Fruit fly (Drosophila melanogaster) whole organism, wandering third instar larva: Measurements from ENCODE around the gene tipE.

Source experiments
- CG9705 ChIP-seq: fragments of 200-800 bp; sonication (Bioruptor generic); optimal IDR thresholded peaks from 2 replicates; lab custom pipeline; 2018; ENCODE audit warnings: missing biosample characterization, mild to moderate bottlenecking, missing genetic modification characterization
- Dfd ChIP-seq: fragments of >200 bp; optimal IDR thresholded peaks from 2 replicates; lab custom pipeline; 2017; ENCODE audit warnings: missing biosample characterization, missing genetic modification characterization
- GATAd ChIP-seq: sonication (Bioruptor generic); optimal IDR thresholded peaks from 2 replicates; lab custom pipeline; 2016; ENCODE audit warnings: missing biosample characterization, missing genetic modification characterization
- OdsH ChIP-seq: fragments of 200-800 bp; sonication (Bioruptor generic); optimal IDR thresholded peaks from 2 replicates; lab custom pipeline; 2016; ENCODE audit warnings: missing biosample characterization, mild to moderate bottlenecking, missing genetic modification characterization
- br ChIP-seq: fragments of 200-800 bp; sonication (Bioruptor generic); optimal IDR thresholded peaks from 2 replicates; lab custom pipeline; 2016; ENCODE audit warnings: missing biosample characterization, missing genetic modification characterization
- brk ChIP-seq: fragments of 200-800 bp; sonication (Bioruptor generic); optimal IDR thresholded peaks from 2 replicates; lab custom pipeline; 2016; ENCODE audit warnings: missing biosample characterization, mild to moderate bottlenecking, missing genetic modification characterization
- usp ChIP-seq: fragments of >200 bp; optimal IDR thresholded peaks from 2 replicates; lab custom pipeline; 2017; ENCODE audit warnings: missing biosample characterization, missing genetic modification characterization

DNA sequence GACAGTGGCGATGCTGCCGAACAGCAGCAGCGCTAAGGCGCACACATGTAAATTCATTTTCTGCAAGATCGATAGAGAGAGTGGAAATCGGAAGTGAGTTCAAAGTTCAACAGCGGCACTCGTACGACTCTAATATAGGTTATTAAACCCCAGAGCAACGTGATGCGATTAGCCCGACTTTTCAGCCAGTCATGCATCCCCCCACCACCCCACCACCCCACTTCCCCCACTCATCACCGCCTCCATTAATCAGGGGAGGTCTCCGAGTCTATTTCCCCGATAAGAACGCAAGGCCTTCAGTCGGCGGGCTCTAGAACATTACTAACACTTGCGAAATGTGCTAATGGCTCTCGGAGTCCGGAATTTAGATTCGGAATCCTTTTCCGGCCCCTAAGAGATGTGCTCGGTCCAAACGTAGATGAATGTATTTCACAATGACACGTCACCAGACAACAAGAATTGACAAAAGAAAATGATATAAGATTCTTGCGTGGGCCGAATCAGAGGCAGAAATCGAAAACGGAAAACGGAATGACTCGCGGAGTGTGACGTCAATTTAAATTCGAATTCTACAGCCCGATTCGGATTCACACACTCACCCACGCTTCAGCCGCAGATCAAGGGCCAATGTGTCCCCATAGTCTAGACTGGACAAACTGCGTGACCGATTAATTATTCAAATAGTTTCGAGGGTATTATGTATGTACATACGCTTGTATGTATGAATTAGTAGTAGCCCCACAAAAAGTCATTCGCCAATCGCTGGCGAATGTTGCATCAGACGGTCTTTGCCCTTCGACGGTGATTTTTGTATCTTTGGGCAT, 37.6 kb downstream of the tipE start:
- TF ChIP-seq br (GFP tag; lab: Kevin White, UChicago): no peak
- TF ChIP-seq usp (GFP tag; lab: Kevin White, UChicago): no peak
- TF ChIP-seq brk (GFP tag; lab: Kevin White, UChicago): no peak
- TF ChIP-seq Dfd (GFP tag; lab: Kevin White, UChicago): no peak
- TF ChIP-seq GATAd (GFP tag; lab: Kevin White, UChicago): no peak
- no peak for TF ChIP-seq OdsH (GFP tag; lab: Kevin White, UChicago)
- TF ChIP-seq CG9705: no peak
